Worm (Caenorhabditis elegans): ENCODE results near the gene Y38E10A.34.

The Y38E10A.34 gene

ce11 chrII:12677975-12678866, 47.2 kb downstream of the Y38E10A.34 start:
- TF ChIP-seq eor-1 (tag; optimal IDR thresholded peaks at IDR 0.05) = peak in 1 of 2 experiments; percentile 53
- peak; percentile 91 for TF ChIP-seq nhr-43 (tag; optimal IDR thresholded peaks at IDR 0.05; ENCODE audit: poor library complexity, severe bottlenecking)
- peak; percentile 87 for TF ChIP-seq pha-4 (tag; optimal IDR thresholded peaks at IDR 0.05)
- TF ChIP-seq nhr-77 (tag; optimal IDR thresholded peaks at IDR 0.05) = no peak
- TF ChIP-seq R02D3.7 (tag; optimal IDR thresholded peaks at IDR 0.05) = peak; percentile 73
- TF ChIP-seq unc-62 (GFP tag; optimal IDR thresholded peaks at IDR 0.05) = no peak
- no peak for TF ChIP-seq nhr-28 (tag; optimal IDR thresholded peaks at IDR 0.05)
- TF ChIP-seq nhr-25 (tag; optimal IDR thresholded peaks at IDR 0.05) = peak; percentile 77
- TF ChIP-seq ceh-9 (tag; optimal IDR thresholded peaks at IDR 0.05) = no peak
- TF ChIP-seq nhr-67 (tag; optimal IDR thresholded peaks at IDR 0.05) = no peak
- no peak for TF ChIP-seq zag-1 (tag; optimal IDR thresholded peaks at IDR 0.05)
- TF ChIP-seq nhr-237 (tag; optimal IDR thresholded peaks at IDR 0.05) = no peak
- TF ChIP-seq pqm-1 (tag; optimal IDR thresholded peaks at IDR 0.05) = peak; percentile 56
- peak; percentile 13 for TF ChIP-seq jun-1 (tag; optimal IDR thresholded peaks at IDR 0.05)
- TF ChIP-seq tbx-2 (tag; optimal IDR thresholded peaks at IDR 0.05) = no peak
- no peak for TF ChIP-seq ZK546.5 (tag; optimal IDR thresholded peaks at IDR 0.05)
- TF ChIP-seq sea-2 (GFP tag; optimal IDR thresholded peaks at IDR 0.05) = no peak
- TF ChIP-seq elt-1 (tag; optimal IDR thresholded peaks at IDR 0.05) = no peak
- no peak for TF ChIP-seq mdl-1 (tag; optimal IDR thresholded peaks at IDR 0.05)
- peak; percentile 68 for TF ChIP-seq lsy-12 (tag; optimal IDR thresholded peaks at IDR 0.05)
- peak; percentile 88 for TF ChIP-seq nhr-23 (tag; optimal IDR thresholded peaks at IDR 0.05)
- no peak for TF ChIP-seq egl-27 (tag; optimal IDR thresholded peaks at IDR 0.05)
- peak; percentile 85 for TF ChIP-seq ceh-28 (tag; optimal IDR thresholded peaks at IDR 0.05)
- no peak for TF ChIP-seq ceh-82 (tag; optimal IDR thresholded peaks at IDR 0.05)
- peak; percentile 57 for TF ChIP-seq nhr-11 (tag; optimal IDR thresholded peaks at IDR 0.05)
- peak; percentile 25 for TF ChIP-seq hmg-11 (tag; optimal IDR thresholded peaks at IDR 0.05)
- no peak for TF ChIP-seq mml-1 (tag; optimal IDR thresholded peaks at IDR 0.05)
- TF ChIP-seq daf-12 (tag; optimal IDR thresholded peaks at IDR 0.05) = no peak
- no peak for TF ChIP-seq aly-2 (tag; optimal IDR thresholded peaks at IDR 0.05)
- no peak for TF ChIP-seq ztf-4 (tag; optimal IDR thresholded peaks at IDR 0.05)
- no peak for TF ChIP-seq fos-1 (tag; optimal IDR thresholded peaks at IDR 0.05)
- peak; percentile 21 for TF ChIP-seq skn-1 (tag; optimal IDR thresholded peaks at IDR 0.05)
- TF ChIP-seq fkh-10 (GFP tag; optimal IDR thresholded peaks at IDR 0.05) = peak; percentile 42
- no peak for TF ChIP-seq fkh-2 (tag; optimal IDR thresholded peaks at IDR 0.05)
- TF ChIP-seq nhr-76 (tag; optimal IDR thresholded peaks at IDR 0.05) = no peak
- peak; percentile 89 for TF ChIP-seq snpc-4 (tag; optimal IDR thresholded peaks at IDR 0.05)
- peak; percentile 27 for TF ChIP-seq elt-2 (tag; optimal IDR thresholded peaks at IDR 0.05)
- peak in 1 of 3 experiments; percentile 17 for TF ChIP-seq elt-3 (tag; optimal IDR thresholded peaks at IDR 0.05)
- TF ChIP-seq lin-15B (tag; optimal IDR thresholded peaks at IDR 0.05) = peak; percentile 89
- TF ChIP-seq nhr-12 (tag; optimal IDR thresholded peaks at IDR 0.05) = no peak
- peak; percentile 5 for TF ChIP-seq lin-39 (tag; optimal IDR thresholded peaks at IDR 0.05)
- no peak for TF ChIP-seq unc-39 (tag; optimal IDR thresholded peaks at IDR 0.05)
- TF ChIP-seq ztf-11 (tag; optimal IDR thresholded peaks at IDR 0.05) = no peak
- no peak for TF ChIP-seq ceh-16 (tag; optimal IDR thresholded peaks at IDR 0.05)
- TF ChIP-seq egl-5 (tag; optimal IDR thresholded peaks at IDR 0.05) = no peak
- no peak for TF ChIP-seq ama-1 (optimal IDR thresholded peaks at IDR 0.05)
- peak; percentile 76 for TF ChIP-seq nfya-1 (tag; optimal IDR thresholded peaks at IDR 0.05; ENCODE audit: insufficient read depth)
